Fruit fly (Drosophila melanogaster): ENCODE results near the gene CG14298.

Gene CG14298

dm6 chr3R:18875228-18875627 is at the start of gene CG14298:
Gene CG14298 (plus strand): TSS chr3R:18875528.
- TF ChIP-seq Jra (GFP tag; optimal IDR thresholded peaks at IDR 0.05) = no peak
- no peak for TF ChIP-seq N (GFP tag; optimal IDR thresholded peaks at IDR 0.05)
- TF ChIP-seq psq (GFP tag; optimal IDR thresholded peaks at IDR 0.05) = no peak
- no peak for TF ChIP-seq CG9705 (GFP tag; optimal IDR thresholded peaks at IDR 0.05)
- no peak for TF ChIP-seq Dfd (GFP tag; optimal IDR thresholded peaks at IDR 0.05)
- TF ChIP-seq woc (GFP tag; optimal IDR thresholded peaks at IDR 0.05) = no peak
- no peak for TF ChIP-seq dsf (GFP tag; optimal IDR thresholded peaks at IDR 0.05; ENCODE audit: borderline replicate concordance)
- no peak for TF ChIP-seq br (GFP tag; optimal IDR thresholded peaks at IDR 0.05)

- TF ChIP-seq Dif (GFP tag; optimal IDR thresholded peaks at IDR 0.05; ENCODE audit: partially characterized antibody) (peak; percentile 1), Hr83 (GFP tag; optimal IDR thresholded peaks at IDR 0.05; ENCODE audit: poor library complexity, severe bottlenecking) (no peak), Sp1 (GFP tag; optimal IDR thresholded peaks at IDR 0.05) (no peak), dl (GFP tag; optimal IDR thresholded peaks at IDR 0.05; ENCODE audit: insufficient read depth in 1 of 2, partially characterized antibody in 2 of 2) (peak in 1 of 2 experiments; percentile 43), CG9705 (GFP tag; optimal IDR thresholded peaks at IDR 0.05) (no peak), Rel (GFP tag; optimal IDR thresholded peaks at IDR 0.05) (no peak), Rel (tag; optimal IDR thresholded peaks at IDR 0.05) (no peak)
Observed at dm6 chr3R:18849148-18849547, 26.2 kb upstream of the CG14298 start, which contains the start of gene Octalpha2R. Gene Octalpha2R (minus strand): TSS chr3R:18849224.

- TF ChIP-seq br (GFP tag; optimal IDR thresholded peaks at IDR 0.05) (no peak), sv (GFP tag; optimal IDR thresholded peaks at IDR 0.05) (no peak), Vsx2 (GFP tag; optimal IDR thresholded peaks at IDR 0.05; ENCODE audit: partially characterized antibody) (no peak), foxo (GFP tag; optimal IDR thresholded peaks at IDR 0.05) (no peak), Abd-B (GFP tag; optimal IDR thresholded peaks at IDR 0.05) (no peak), dl (GFP tag; optimal IDR thresholded peaks at IDR 0.05; ENCODE audit: insufficient read depth in 1 of 2, partially characterized antibody in 2 of 2) (no peak), brk (GFP tag; optimal IDR thresholded peaks at IDR 0.05) (no peak)
Observed at dm6 chr3R:18851698-18852097, 23.6 kb upstream of the CG14298 start, which contains the start of gene CG31226. Gene CG31226 (minus strand): TSS chr3R:18851798.

dm6 chr3R:18895227-18895626 is 19.9 kb downstream of the CG14298 start:
- no peak for TF ChIP-seq jim (GFP tag; optimal IDR thresholded peaks at IDR 0.05)
- TF ChIP-seq Mio (GFP tag; optimal IDR thresholded peaks at IDR 0.05) = no peak
- TF ChIP-seq N (GFP tag; optimal IDR thresholded peaks at IDR 0.05) = no peak
- peak; percentile 45 for TF ChIP-seq h (GFP tag; optimal IDR thresholded peaks at IDR 0.05)
- TF ChIP-seq Hr83 (GFP tag; optimal IDR thresholded peaks at IDR 0.05; ENCODE audit: poor library complexity, severe bottlenecking) = no peak
- TF ChIP-seq Rel (GFP tag; optimal IDR thresholded peaks at IDR 0.05) = no peak
- TF ChIP-seq Rel (tag; optimal IDR thresholded peaks at IDR 0.05) = peak; percentile 32
- TF ChIP-seq HLH106 (tag; optimal IDR thresholded peaks at IDR 0.05) = peak; percentile 75
- no peak for TF ChIP-seq woc (GFP tag; optimal IDR thresholded peaks at IDR 0.05)
- TF ChIP-seq foxo (GFP tag; optimal IDR thresholded peaks at IDR 0.05) = peak in 1 of 2 experiments; percentile 39
- TF ChIP-seq Hr78 (GFP tag; optimal IDR thresholded peaks at IDR 0.05) = no peak
- no peak for TF ChIP-seq fru (GFP tag; optimal IDR thresholded peaks at IDR 0.05)
- TF ChIP-seq Dfd (GFP tag; optimal IDR thresholded peaks at IDR 0.05) = no peak

- TF ChIP-seq OdsH (GFP tag; optimal IDR thresholded peaks at IDR 0.05) (no peak), Myc (optimal IDR thresholded peaks at IDR 0.05) (no peak), psq (GFP tag; optimal IDR thresholded peaks at IDR 0.05) (no peak), HLH106 (tag; optimal IDR thresholded peaks at IDR 0.05) (no peak), GATAd (GFP tag; optimal IDR thresholded peaks at IDR 0.05) (no peak), usp (GFP tag; optimal IDR thresholded peaks at IDR 0.05) (no peak), jim (GFP tag; optimal IDR thresholded peaks at IDR 0.05) (no peak)
Observed at dm6 chr3R:18897821-18898220, 22.5 kb downstream of the CG14298 start, which contains the start of gene CG14297. Gene CG14297 (plus strand): TSS chr3R:18898121.

dm6 chr3R:18899123-18899522 is 23.8 kb downstream of the CG14298 start, which contains the start of gene Rh2:
Gene Rh2 (plus strand): TSS chr3R:18899423.
- TF ChIP-seq Vsx2 (GFP tag; optimal IDR thresholded peaks at IDR 0.05; ENCODE audit: partially characterized antibody) (no peak), lola (GFP tag; optimal IDR thresholded peaks at IDR 0.05) (no peak), CrebA (GFP tag; optimal IDR thresholded peaks at IDR 0.05; ENCODE audit: borderline replicate concordance) (no peak), OdsH (GFP tag; optimal IDR thresholded peaks at IDR 0.05) (no peak), pan (optimal IDR thresholded peaks at IDR 0.05) (no peak), Hr83 (GFP tag; optimal IDR thresholded peaks at IDR 0.05; ENCODE audit: poor library complexity, severe bottlenecking) (no peak), Abd-B (GFP tag; optimal IDR thresholded peaks at IDR 0.05) (no peak), fru (GFP tag; optimal IDR thresholded peaks at IDR 0.05) (no peak), woc (GFP tag; optimal IDR thresholded peaks at IDR 0.05) (no peak), Sp1 (GFP tag; optimal IDR thresholded peaks at IDR 0.05) (no peak), rgr (GFP tag; optimal IDR thresholded peaks at IDR 0.05) (no peak), brk (GFP tag; optimal IDR thresholded peaks at IDR 0.05) (no peak), Dif (GFP tag; optimal IDR thresholded peaks at IDR 0.05; ENCODE audit: partially characterized antibody) (no peak), jim (GFP tag; optimal IDR thresholded peaks at IDR 0.05) (no peak), foxo (GFP tag; optimal IDR thresholded peaks at IDR 0.05) (no peak), psq (GFP tag; optimal IDR thresholded peaks at IDR 0.05) (no peak), sv (GFP tag; optimal IDR thresholded peaks at IDR 0.05) (no peak)

Measured in whole organism, wandering third instar larva.